Worm (Caenorhabditis elegans): ENCODE measurements around the gene C34D4.2.

ce11 chrIV:7188528-7189422 lies 34.3 kb downstream of the C34D4.2 start, which contains the start of gene srlf-7:
- TF ChIP-seq ama-1 (optimal IDR thresholded peaks at IDR 0.05) (no peak), B0310.2 (tag; optimal IDR thresholded peaks at IDR 0.05) (no peak), tra-4 (tag; optimal IDR thresholded peaks at IDR 0.05) (no peak)
